Worm (Caenorhabditis elegans) whole organism, midembryonic: ENCODE results near the gene Y43C5A.2.

Experiments
- flt-1 ChIP-seq: fragments of 200-800 bp; sonication (Bioruptor generic); IDR thresholded peaks from 2 replicates; pipeline ENCODE4 v1.3.6; 2022; ENCODE audit warnings: missing genetic modification characterization, missing compliant biosample characterization
- med-1 ChIP-seq: sonication (generic microtip); optimal IDR thresholded peaks from 2 replicates; lab custom pipeline; 2017; ENCODE audit warnings: missing genetic modification characterization, mild to moderate bottlenecking, missing compliant biosample characterization, antibody characterized with exemption, missing genetic modification reagents; ENCODE audit not compliant: insufficient read depth

ce11 chrIV:10311115-10311514 is 41.4 kb downstream of the Y43C5A.2 start:
- TF ChIP-seq med-1 (GFP tag; lab: Kevin White, UChicago) (no peak), flt-1 (GFP tag; lab: Robert Waterston, UW) (no peak)
